Fruit fly (Drosophila melanogaster) whole organism, embryonic: Measurements from ENCODE around the gene CG14221.

ENCODE experiments used
- Abd-B ChIP-seq: fragments of 200-800 bp; sonication (Bioruptor generic); optimal IDR thresholded peaks from 2 replicates; lab custom pipeline; 2018; ENCODE audit warnings: missing biosample characterization, mild to moderate bottlenecking, missing genetic modification characterization, moderate library complexity
- Awh ChIP-seq: fragments of 200-800 bp; sonication (Bioruptor generic); IDR thresholded peaks from 2 replicates; pipeline ENCODE4, ENCODE4 v1.3.6; 2022; ENCODE audit warnings: missing biosample characterization, missing genetic modification characterization
- C15 ChIP-seq: fragments of 200-800 bp; sonication (Bioruptor generic); IDR thresholded peaks from 3 replicates; pipeline ENCODE4 v1.3.6; 2022; ENCODE audit warnings: missing biosample characterization, missing genetic modification characterization
- CG10366 ChIP-seq: fragments of 200-800 bp; sonication (Bioruptor generic); IDR thresholded peaks from 2 replicates; pipeline ENCODE4 v1.3.6; 2022; ENCODE audit warnings: missing biosample characterization, missing genetic modification characterization
- CG10462 ChIP-seq: fragments of 200-800 bp; sonication (Bioruptor generic); optimal IDR thresholded peaks from 2 replicates; lab custom pipeline; 2016; ENCODE audit warnings: missing biosample characterization, missing genetic modification characterization
- CG12104 ChIP-seq: fragments of 200-800 bp; sonication (Bioruptor generic); optimal IDR thresholded peaks from 3 replicates; lab custom pipeline; 2016; ENCODE audit warnings: missing biosample characterization, missing genetic modification characterization
- CG12155 ChIP-seq: fragments of 200-800 bp; sonication (Bioruptor generic); optimal IDR thresholded peaks from 3 replicates; lab custom pipeline; 2016; ENCODE audit warnings: missing biosample characterization, missing genetic modification characterization
- CG13296 ChIP-seq: fragments of 200-800 bp; sonication (Bioruptor generic); optimal IDR thresholded peaks from 3 replicates; lab custom pipeline; 2018; ENCODE audit warnings: missing biosample characterization, mild to moderate bottlenecking, missing genetic modification characterization
- CG14667 ChIP-seq: fragments of 200-800 bp; sonication (Bioruptor generic); IDR thresholded peaks from 2 replicates; pipeline ENCODE4 v1.3.6; 2022; ENCODE audit warnings: missing biosample characterization, missing genetic modification characterization
- CG14860 ChIP-seq: fragments of 200-800 bp; sonication (Bioruptor generic); IDR thresholded peaks from 3 replicates; pipeline ENCODE4 v1.3.6; 2022; ENCODE audit warnings: missing biosample characterization, missing genetic modification characterization; ENCODE audit not compliant: partially characterized antibody
- CG1647 ChIP-seq: fragments of 200-800 bp; sonication (Bioruptor generic); optimal IDR thresholded peaks from 3 replicates; lab custom pipeline; 2016; ENCODE audit warnings: missing biosample characterization, missing genetic modification characterization
- CG17385 ChIP-seq: fragments of 200-800 bp; sonication (Bioruptor generic); optimal IDR thresholded peaks from 3 replicates; lab custom pipeline; 2018; ENCODE audit warnings: missing biosample characterization, mild to moderate bottlenecking, missing genetic modification characterization
- CG17568 ChIP-seq: fragments of 200-800 bp; sonication (Bioruptor generic); optimal IDR thresholded peaks from 2 replicates; lab custom pipeline; 2018; ENCODE audit warnings: missing biosample characterization, mild to moderate bottlenecking, missing genetic modification characterization, moderate library complexity
- CG30020 ChIP-seq: fragments of 200-800 bp; optimal IDR thresholded peaks from 2 replicates; lab custom pipeline; 2019; ENCODE audit warnings: missing biosample characterization, mild to moderate bottlenecking, missing genetic modification characterization, moderate library complexity
- CG30403 ChIP-seq: fragments of 200-800 bp; sonication (Bioruptor generic); optimal IDR thresholded peaks from 3 replicates; lab custom pipeline; 2016; ENCODE audit warnings: missing biosample characterization, missing genetic modification characterization
- CG3163 ChIP-seq: fragments of 200-800 bp; sonication (Bioruptor generic); optimal IDR thresholded peaks from 3 replicates; lab custom pipeline; 2016; ENCODE audit warnings: missing biosample characterization, missing genetic modification characterization
- CG3847 ChIP-seq: fragments of 200-800 bp; sonication (Bioruptor generic); IDR thresholded peaks from 2 replicates; pipeline ENCODE4 v1.3.6; 2022; ENCODE audit warnings: missing biosample characterization, missing genetic modification characterization
- CG3995 ChIP-seq: fragments of 200-800 bp; sonication (Bioruptor generic); optimal IDR thresholded peaks from 3 replicates; lab custom pipeline; 2016; ENCODE audit warnings: missing biosample characterization, missing genetic modification characterization
- CG6765 ChIP-seq: fragments of 200-800 bp; sonication (Bioruptor generic); optimal IDR thresholded peaks from 3 replicates; lab custom pipeline; 2017; ENCODE audit warnings: missing biosample characterization, mild to moderate bottlenecking, missing genetic modification characterization
- CG6791 ChIP-seq: fragments of 200-800 bp; sonication (Bioruptor generic); IDR thresholded peaks from 3 replicates; pipeline ENCODE4 v1.3.6; 2022; ENCODE audit warnings: missing biosample characterization, missing genetic modification characterization; ENCODE audit not compliant: partially characterized antibody
- CG9215 ChIP-seq: fragments of 200-800 bp; sonication (Bioruptor generic); IDR thresholded peaks from 2 replicates; pipeline ENCODE4 v1.3.6; 2022; ENCODE audit warnings: missing biosample characterization, missing genetic modification characterization
- CTCF ChIP-seq: fragments of 200-800 bp; sonication (Bioruptor generic); optimal IDR thresholded peaks from 2 replicates; lab custom pipeline; 2017; ENCODE audit warnings: missing biosample characterization, mild to moderate bottlenecking, missing genetic modification characterization, moderate library complexity
- Camta ChIP-seq: fragments of 200-800 bp; sonication (Bioruptor generic); optimal IDR thresholded peaks from 2 replicates; lab custom pipeline; 2016; ENCODE audit warnings: missing biosample characterization, missing genetic modification characterization
- Dad ChIP-seq: fragments of 200-800 bp; sonication (Bioruptor generic); optimal IDR thresholded peaks from 3 replicates; lab custom pipeline; 2016; ENCODE audit warnings: missing biosample characterization, missing genetic modification characterization
- Dek ChIP-seq: fragments of 200-800 bp; sonication (Bioruptor generic); optimal IDR thresholded peaks from 3 replicates; lab custom pipeline; 2019; ENCODE audit warnings: missing biosample characterization, mild to moderate bottlenecking, missing genetic modification characterization, moderate library complexity
- Dip3 ChIP-seq: fragments of 200-800 bp; sonication (Bioruptor generic); optimal IDR thresholded peaks from 3 replicates; lab custom pipeline; 2016; ENCODE audit warnings: missing biosample characterization, missing genetic modification characterization
- E2f1 ChIP-seq: fragments of 200-800 bp; sonication (Bioruptor generic); IDR thresholded peaks from 2 replicates; pipeline ENCODE4 v1.3.6; 2022; ENCODE audit warnings: missing biosample characterization, missing genetic modification characterization
- Elba2 ChIP-seq: fragments of 200-800 bp; sonication (Bioruptor generic); optimal IDR thresholded peaks from 3 replicates; lab custom pipeline; 2016; ENCODE audit warnings: missing biosample characterization, missing genetic modification characterization
- Fer1 ChIP-seq: fragments of 200-800 bp; sonication (Bioruptor generic); optimal IDR thresholded peaks from 2 replicates; lab custom pipeline; 2017; ENCODE audit warnings: missing biosample characterization, mild to moderate bottlenecking, missing genetic modification characterization
- Med ChIP-seq: fragments of 200-800 bp; sonication (Bioruptor generic); peaks from one replicate; lab custom pipeline; 2016; ENCODE audit warnings: missing biosample characterization, missing genetic modification characterization, mild to moderate bottlenecking, inconsistent platforms, moderate library complexity
- Meics ChIP-seq: fragments of 200-800 bp; sonication (Bioruptor generic); optimal IDR thresholded peaks from 2 replicates; lab custom pipeline; 2017; ENCODE audit warnings: missing biosample characterization, mild to moderate bottlenecking, missing genetic modification characterization
- Nf-YA ChIP-seq: fragments of 200-800 bp; sonication (Bioruptor generic); IDR thresholded peaks from 2 replicates; pipeline ENCODE4 v1.3.6; 2022; ENCODE audit warnings: missing biosample characterization, missing genetic modification characterization
- Tbp ChIP-seq: fragments of >200 bp; optimal IDR thresholded peaks from 2 replicates; lab custom pipeline; 2018; ENCODE audit warnings: missing biosample characterization, missing genetic modification characterization
- Xrp1 ChIP-seq: fragments of 200-800 bp; sonication (Bioruptor generic); IDR thresholded peaks from 2 replicates; pipeline ENCODE4 v1.3.6; 2022; ENCODE audit warnings: missing biosample characterization, missing genetic modification characterization
- ara ChIP-seq: fragments of 200-800 bp; sonication (Bioruptor generic); IDR thresholded peaks from 2 replicates; pipeline ENCODE4 v1.3.6; 2022; ENCODE audit warnings: missing biosample characterization, missing genetic modification characterization
- bigmax ChIP-seq: fragments of 200-800 bp; sonication (Bioruptor generic); optimal IDR thresholded peaks from 2 replicates; lab custom pipeline; 2018; ENCODE audit warnings: missing biosample characterization, mild to moderate bottlenecking, missing genetic modification characterization
- chm ChIP-seq: fragments of 200-800 bp; sonication (Bioruptor generic); IDR thresholded peaks from 2 replicates; pipeline ENCODE4 v1.3.6; 2022; ENCODE audit warnings: missing biosample characterization, missing genetic modification characterization
- dati ChIP-seq: fragments of 200-800 bp; sonication (Bioruptor generic); IDR thresholded peaks from 2 replicates; pipeline ENCODE4 v1.3.6; 2022; ENCODE audit warnings: missing biosample characterization, missing genetic modification characterization
- dmrt99B ChIP-seq: fragments of 200-800 bp; sonication (Bioruptor generic); optimal IDR thresholded peaks from 2 replicates; lab custom pipeline; 2018; ENCODE audit warnings: missing biosample characterization, mild to moderate bottlenecking, missing genetic modification characterization, moderate library complexity
- ems ChIP-seq: fragments of 200-800 bp; sonication (Bioruptor generic); optimal IDR thresholded peaks from 3 replicates; lab custom pipeline; 2016; ENCODE audit warnings: missing biosample characterization, missing genetic modification characterization
- fd3F ChIP-seq: fragments of 200-800 bp; sonication (Bioruptor generic); optimal IDR thresholded peaks from 2 replicates; lab custom pipeline; 2018; ENCODE audit warnings: missing biosample characterization, mild to moderate bottlenecking, missing genetic modification characterization, moderate library complexity
- gfzf ChIP-seq: fragments of 200-800 bp; sonication (Bioruptor generic); optimal IDR thresholded peaks from 2 replicates; lab custom pipeline; 2016; ENCODE audit warnings: missing biosample characterization, mild to moderate bottlenecking, missing genetic modification characterization, moderate library complexity
- grau ChIP-seq: fragments of 200-800 bp; optimal IDR thresholded peaks from 3 replicates; lab custom pipeline; 2019; ENCODE audit warnings: missing biosample characterization, mild to moderate bottlenecking, missing genetic modification characterization, moderate library complexity
- hkb ChIP-seq, 2 experiments: fragments of 200-800 bp in 1 of 2; fragments of >200 bp in 1 of 2; sonication (Bioruptor generic) in 1 of 2; IDR thresholded peaks in 1 of 2; optimal IDR thresholded peaks in 1 of 2; 2 replicates each; pipeline versions ENCODE4 v1.3.6 to Lab custom; 2017 to 2022; ENCODE audit warnings: missing biosample characterization in 1 of 2, missing genetic modification characterization in 1 of 2
- klu ChIP-seq: fragments of 200-800 bp; sonication (Bioruptor generic); IDR thresholded peaks from 2 replicates; pipeline ENCODE4 v1.3.6; 2022; ENCODE audit warnings: missing biosample characterization, missing genetic modification characterization
- lola ChIP-seq, 3 experiments: fragments of >200 bp in 2 of 3; fragments of 200-800 bp in 1 of 3; sonication (Bioruptor generic) in 1 of 3; optimal IDR thresholded peaks; 2 replicates each; lab custom pipeline; 2017 to 2019; ENCODE audit warnings: missing biosample characterization in 3 of 3, missing genetic modification characterization in 3 of 3, mild to moderate bottlenecking in 1 of 3, moderate library complexity in 1 of 3
- lov ChIP-seq, 2 experiments: fragments of 200-800 bp in 1 of 2; fragments of >200 bp in 1 of 2; sonication (Bioruptor generic) in 1 of 2; IDR thresholded peaks in 1 of 2; optimal IDR thresholded peaks in 1 of 2; 2 replicates in 1 of 2; 3 replicates in 1 of 2; pipeline versions ENCODE4 v1.3.6 to Lab custom; 2017 to 2022; ENCODE audit warnings: missing biosample characterization in 1 of 2, missing genetic modification characterization in 1 of 2
- luna ChIP-seq: fragments of 200-800 bp; sonication (Bioruptor generic); optimal IDR thresholded peaks from 2 replicates; lab custom pipeline; 2016; ENCODE audit warnings: missing biosample characterization, missing genetic modification characterization
- odd ChIP-seq: fragments of 200-800 bp; sonication (Bioruptor generic); optimal IDR thresholded peaks from 2 replicates; lab custom pipeline; 2017; ENCODE audit warnings: missing biosample characterization, mild to moderate bottlenecking, missing genetic modification characterization
- onecut ChIP-seq: fragments of 200-800 bp; sonication (Bioruptor generic); IDR thresholded peaks from 2 replicates; pipeline ENCODE4 v1.3.6; 2022; ENCODE audit warnings: missing biosample characterization, missing genetic modification characterization
- vfl ChIP-seq: fragments of 200-800 bp; sonication (Bioruptor generic); optimal IDR thresholded peaks from 2 replicates; lab custom pipeline; 2016; ENCODE audit warnings: missing biosample characterization, missing genetic modification characterization
- zf30C ChIP-seq: fragments of 200-800 bp; sonication (Bioruptor generic); optimal IDR thresholded peaks from 3 replicates; lab custom pipeline; 2018; ENCODE audit warnings: missing biosample characterization, mild to moderate bottlenecking, missing genetic modification characterization

CG14221 gene

dm6 chrX:19637002-19637420, 16.0 kb upstream of the CG14221 start (continued):
- TF ChIP-seq odd (GFP tag; lab: Kevin White, UChicago) (no peak), CG30403 (no peak), CG13296 (GFP tag; lab: Kevin White, UChicago) (no peak), dati (GFP tag; lab: Robert Waterston, UW) (no peak), Camta (GFP tag; lab: Kevin White, UChicago) (no peak), CG6791 (GFP tag; lab: Robert Waterston, UW) (no peak), CG12104 (GFP tag; lab: Kevin White, UChicago) (no peak), klu (GFP tag; lab: Robert Waterston, UW) (no peak), ara (GFP tag; lab: Robert Waterston, UW) (no peak), CG30020 (no peak), CG14860 (GFP tag; lab: Robert Waterston, UW) (no peak), Meics (GFP tag; lab: Kevin White, UChicago) (peak; percentile 11), ems (GFP tag; lab: Kevin White, UChicago) (no peak), bigmax (GFP tag; lab: Kevin White, UChicago) (no peak), lola (GFP tag; optimal IDR thresholded peaks at IDR 0.05; lab: Kevin White, UChicago) (no peak), CG10462 (no peak), CG3847 (no peak), chm (peak; percentile 40; the same call in 1 of the 2 replicates), Abd-B (no peak), CG1647 (GFP tag; lab: Kevin White, UChicago) (no peak), Dek (no peak), CG3995 (GFP tag; lab: Kevin White, UChicago) (no peak), Elba2 (GFP tag; lab: Kevin White, UChicago) (no peak), onecut (no peak), gfzf (GFP tag; lab: Kevin White, UChicago) (peak; percentile 29), Dip3 (GFP tag; lab: Kevin White, UChicago) (no peak), CG10366 (no peak), C15 (GFP tag; lab: Robert Waterston, UW) (no peak), E2f1 (GFP tag; lab: Robert Waterston, UW) (no peak), Awh (GFP tag; lab: Robert Waterston, UW) (no peak), CG14667 (GFP tag; lab: Robert Waterston, UW) (no peak), Fer1 (GFP tag; lab: Kevin White, UChicago) (peak; percentile 29), dmrt99B (tag; lab: Kevin White, UChicago) (no peak), grau (no peak), CG17568 (GFP tag; lab: Kevin White, UChicago) (no peak), CG9215 (GFP tag; lab: Robert Waterston, UW) (peak; percentile 86), CG17385 (no peak), Med (GFP tag; lab: Kevin White, UChicago) (peak; percentile 34), hkb (optimal IDR thresholded peaks at IDR 0.05; lab: Kevin White, UChicago) (no peak), hkb (GFP tag; IDR thresholded peaks at IDR 0.05; lab: Robert Waterston, UW) (no peak), Dad (GFP tag; lab: Kevin White, UChicago) (no peak), luna (GFP tag; lab: Kevin White, UChicago) (no peak), Tbp (no peak), vfl (GFP tag; lab: Kevin White, UChicago) (no peak), lov (optimal IDR thresholded peaks at IDR 0.05; lab: Kevin White, UChicago) (no peak), lov (GFP tag; IDR thresholded peaks at IDR 0.05; lab: Robert Waterston, UW) (no peak), Nf-YA (GFP tag; lab: Robert Waterston, UW) (no peak), zf30C (GFP tag; lab: Kevin White, UChicago) (no peak), CG3163 (GFP tag; lab: Kevin White, UChicago) (no peak), CTCF (no peak), fd3F (GFP tag; lab: Kevin White, UChicago) (no peak), CG6765 (no peak), Xrp1 (no peak), CG12155 (GFP tag; lab: Kevin White, UChicago) (no peak)
